Worm (Caenorhabditis elegans) whole organism, L2 larva: ENCODE measurements around the gene aptf-3.

Source experiments
- aly-2 ChIP-seq: fragments of 150-350 bp; optimal IDR thresholded peaks from 2 replicates; lab custom pipeline; 2014; ENCODE audit warnings: missing biosample characterization, missing genetic modification characterization
- ama-1 ChIP-seq: fragments of 150-350 bp; optimal IDR thresholded peaks from 2 replicates; lab custom pipeline; 2018; ENCODE audit warnings: inconsistent platforms
- fos-1 ChIP-seq: fragments of 150-350 bp; optimal IDR thresholded peaks from 2 replicates; lab custom pipeline; 2014; ENCODE audit warnings: missing biosample characterization, missing genetic modification characterization
- lin-39 ChIP-seq: fragments of 150-350 bp; optimal IDR thresholded peaks from 2 replicates; lab custom pipeline; 2014; ENCODE audit warnings: missing biosample characterization, missing genetic modification reagents, missing genetic modification characterization
- mdl-1 ChIP-seq, 2 experiments: fragments of 150-350 bp in 1 of 2; sonication (generic microtip) in 1 of 2; optimal IDR thresholded peaks; 2 replicates each; lab custom pipeline; 2017; ENCODE audit warnings: missing biosample characterization in 2 of 2, missing genetic modification characterization in 2 of 2
- nhr-10 ChIP-seq: sonication (generic microtip); optimal IDR thresholded peaks from 2 replicates; lab custom pipeline; 2017; ENCODE audit warnings: missing biosample characterization, missing genetic modification characterization
- nhr-6 ChIP-seq: fragments of 150-350 bp; optimal IDR thresholded peaks from 2 replicates; lab custom pipeline; 2014; ENCODE audit warnings: missing biosample characterization, missing genetic modification characterization
- nhr-77 ChIP-seq: fragments of 150-350 bp; optimal IDR thresholded peaks from 2 replicates; lab custom pipeline; 2014; ENCODE audit warnings: missing biosample characterization, missing genetic modification characterization
- skn-1 ChIP-seq: sonication (generic microtip); optimal IDR thresholded peaks from 2 replicates; lab custom pipeline; 2017; ENCODE audit warnings: missing biosample characterization, missing genetic modification characterization
- snpc-4 ChIP-seq: fragments of 150-350 bp; optimal IDR thresholded peaks from 2 replicates; lab custom pipeline; 2014; ENCODE audit warnings: missing biosample characterization, missing genetic modification characterization

DNA sequence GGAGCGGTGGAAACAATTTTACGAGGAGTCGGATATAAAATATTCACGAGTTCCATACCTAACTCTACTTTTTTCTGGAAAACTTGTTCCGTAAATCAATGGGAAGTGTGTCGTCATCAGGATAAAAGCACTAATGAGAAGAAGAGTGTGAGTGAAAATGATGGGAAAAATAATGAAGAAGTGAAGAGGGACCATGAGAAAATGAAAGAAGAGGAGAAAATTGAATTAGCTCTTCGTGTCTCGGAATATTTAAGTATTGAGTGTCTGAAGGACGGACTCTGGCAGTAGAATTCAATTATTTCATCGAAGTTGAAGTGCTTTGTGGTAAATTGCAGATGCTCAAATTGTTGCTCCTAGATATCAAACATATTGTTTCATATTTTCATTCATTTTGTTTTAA, 4.8 kb upstream of the aptf-3 start:
- TF ChIP-seq lin-39 (tag; lab: Kevin White, UChicago) (no peak), ama-1 (lab: Kevin White, UChicago) (no peak), nhr-6 (no peak), fos-1 (tag; lab: Kevin White, UChicago) (no peak), nhr-10 (tag; lab: Kevin White, UChicago) (no peak), aly-2 (tag; lab: Kevin White, UChicago) (no peak), mdl-1 (tag; optimal IDR thresholded peaks at IDR 0.05; lab: Kevin White, UChicago) (no peak), skn-1 (tag; lab: Kevin White, UChicago) (no peak), nhr-77 (tag; lab: Kevin White, UChicago) (no peak), snpc-4 (tag; lab: Kevin White, UChicago) (no peak)
